Worm (Caenorhabditis elegans): Measurements from ENCODE around the gene srt-55.

The srt-55 gene

DNA sequence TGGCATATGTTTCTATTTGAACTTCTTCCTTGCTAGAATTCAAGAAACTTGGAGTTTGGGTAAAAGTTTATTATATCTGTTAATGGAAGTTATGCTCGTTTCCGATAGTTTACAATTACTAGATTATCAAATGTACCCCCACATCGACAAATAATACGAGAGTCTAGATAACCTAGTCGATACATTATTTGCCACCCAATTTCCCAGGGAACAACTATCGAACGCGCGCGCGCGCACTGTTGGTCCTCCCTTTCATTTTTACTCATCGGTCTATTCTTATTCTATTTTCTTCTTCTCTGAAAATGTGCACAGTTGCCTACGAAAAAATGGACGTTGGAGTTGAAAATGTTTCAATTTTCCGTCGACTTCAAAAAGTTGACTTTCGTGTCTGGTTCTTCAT, 45.7 kb downstream of the srt-55 start, which contains the start of gene T16G12.13:
TSS of gene T16G12.13 (plus strand) at position 293 of the 400 bp plus-strand sequence.
- no peak for TF ChIP-seq eor-1 (tag; optimal IDR thresholded peaks at IDR 0.05)
- no peak for TF ChIP-seq lsy-12 (tag; optimal IDR thresholded peaks at IDR 0.05)
- no peak for TF ChIP-seq daf-12 (tag; optimal IDR thresholded peaks at IDR 0.05)
- no peak for TF ChIP-seq elt-2 (tag; optimal IDR thresholded peaks at IDR 0.05)
- no peak for TF ChIP-seq egl-5 (tag; optimal IDR thresholded peaks at IDR 0.05)
- TF ChIP-seq pqm-1 (tag; optimal IDR thresholded peaks at IDR 0.05), result no peak
- TF ChIP-seq fos-1 (tag; optimal IDR thresholded peaks at IDR 0.05), result no peak
- TF ChIP-seq ceh-28 (tag; optimal IDR thresholded peaks at IDR 0.05), result no peak
- TF ChIP-seq ama-1 (optimal IDR thresholded peaks at IDR 0.05), result no peak
- TF ChIP-seq tbx-2 (tag; optimal IDR thresholded peaks at IDR 0.05), result no peak
- no peak for TF ChIP-seq snpc-4 (tag; optimal IDR thresholded peaks at IDR 0.05)
- TF ChIP-seq nfya-1 (tag; optimal IDR thresholded peaks at IDR 0.05; ENCODE audit: insufficient read depth), result no peak
- no peak for TF ChIP-seq nhr-76 (tag; optimal IDR thresholded peaks at IDR 0.05)

DNA sequence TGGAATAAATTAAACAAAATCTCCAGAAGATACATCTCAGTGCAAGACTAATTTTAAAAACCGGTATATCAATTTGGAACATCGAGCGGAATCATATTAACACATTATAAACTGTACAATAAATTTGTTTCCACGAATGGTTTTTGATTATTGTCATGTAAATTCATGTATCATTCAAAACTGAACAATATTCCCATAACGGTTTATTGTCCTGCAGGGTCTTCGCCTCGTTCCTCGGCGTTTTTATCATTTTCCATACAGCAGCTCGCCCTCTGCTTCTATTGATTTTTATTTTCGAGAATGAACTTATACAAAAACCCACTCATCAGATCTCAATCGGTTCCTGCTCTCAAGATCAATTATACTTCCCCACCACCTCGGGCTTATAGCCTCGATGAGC, 47.3 kb downstream of the srt-55 start, which contains the start of gene T16G12.8:
TSS of gene T16G12.8 (plus strand) at position 301 of the 400 bp plus-strand sequence.
- TF ChIP-seq zag-1 (tag; optimal IDR thresholded peaks at IDR 0.05) (no peak), elt-1 (tag; optimal IDR thresholded peaks at IDR 0.05) (no peak), mml-1 (tag; optimal IDR thresholded peaks at IDR 0.05) (no peak), unc-62 (GFP tag; optimal IDR thresholded peaks at IDR 0.05) (no peak), snpc-4 (tag; optimal IDR thresholded peaks at IDR 0.05) (no peak), nhr-28 (tag; optimal IDR thresholded peaks at IDR 0.05) (no peak), ceh-9 (tag; optimal IDR thresholded peaks at IDR 0.05) (no peak), pqm-1 (tag; optimal IDR thresholded peaks at IDR 0.05) (no peak), eor-1 (tag; optimal IDR thresholded peaks at IDR 0.05) (no peak)

DNA sequence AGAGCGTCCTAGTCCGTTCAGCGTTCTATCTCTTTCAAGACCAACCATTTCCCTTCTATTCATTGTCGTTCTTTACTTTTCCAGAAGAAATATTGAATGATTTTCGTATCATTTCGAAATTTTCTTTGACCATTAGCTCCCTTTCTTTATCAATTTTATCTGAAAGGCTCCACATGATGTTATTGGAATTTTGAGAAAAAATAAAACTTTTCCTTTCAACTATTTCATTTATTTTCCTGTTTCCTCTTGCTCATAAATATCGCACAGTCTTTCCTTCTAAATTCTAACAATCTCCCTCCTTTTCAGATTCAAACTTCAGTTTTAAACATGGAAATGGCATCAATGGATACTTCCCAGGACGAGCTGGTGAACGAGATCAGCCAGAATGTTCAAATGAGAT, 48.8 kb downstream of the srt-55 start, which contains the start of gene T16G12.4:
TSS of gene T16G12.4 (plus strand) at position 301 of the 400 bp plus-strand sequence.
- TF ChIP-seq elt-3 (tag; optimal IDR thresholded peaks at IDR 0.05) (no peak), nhr-67 (tag; optimal IDR thresholded peaks at IDR 0.05) (no peak), pha-4 (tag; optimal IDR thresholded peaks at IDR 0.05) (no peak), mdl-1 (tag; optimal IDR thresholded peaks at IDR 0.05) (no peak), nhr-28 (tag; optimal IDR thresholded peaks at IDR 0.05) (no peak), nhr-76 (tag; optimal IDR thresholded peaks at IDR 0.05) (no peak), elt-1 (tag; optimal IDR thresholded peaks at IDR 0.05) (no peak), hmg-11 (tag; optimal IDR thresholded peaks at IDR 0.05) (no peak)

DNA sequence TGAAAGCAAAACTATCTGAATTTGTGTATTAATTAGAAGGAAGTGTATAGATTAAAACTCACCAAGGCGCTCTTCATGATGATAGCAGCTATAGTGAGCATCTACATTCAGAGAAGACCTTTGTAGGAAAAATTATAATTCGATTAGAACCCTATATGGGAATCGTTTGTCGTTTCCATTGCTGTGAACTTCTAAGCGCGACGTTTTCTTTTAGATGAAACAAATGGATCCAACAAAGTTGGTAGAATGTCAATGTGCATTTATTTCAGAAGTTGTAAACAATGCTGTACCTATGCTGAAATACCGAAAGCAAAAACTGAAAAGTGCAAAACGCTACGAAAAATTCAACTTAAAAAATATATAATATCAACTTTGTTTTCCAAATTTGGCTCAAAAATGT, 50.3 kb downstream of the srt-55 start, which contains the start of gene T16G12.10:
TSS of gene T16G12.10 (minus strand) at position 101 of the 400 bp plus-strand sequence.
- no peak for TF ChIP-seq lin-15B (tag; optimal IDR thresholded peaks at IDR 0.05)
- TF ChIP-seq nhr-23 (tag; optimal IDR thresholded peaks at IDR 0.05), result no peak
- no peak for TF ChIP-seq jun-1 (tag; optimal IDR thresholded peaks at IDR 0.05)
- no peak for TF ChIP-seq ztf-4 (tag; optimal IDR thresholded peaks at IDR 0.05)
- no peak for TF ChIP-seq snpc-4 (tag; optimal IDR thresholded peaks at IDR 0.05)
- TF ChIP-seq pqm-1 (tag; optimal IDR thresholded peaks at IDR 0.05), result no peak
- TF ChIP-seq ceh-82 (tag; optimal IDR thresholded peaks at IDR 0.05), result no peak
- no peak for TF ChIP-seq sea-2 (GFP tag; optimal IDR thresholded peaks at IDR 0.05)
- no peak for TF ChIP-seq lsy-12 (tag; optimal IDR thresholded peaks at IDR 0.05)
- TF ChIP-seq pha-4 (tag; optimal IDR thresholded peaks at IDR 0.05), result no peak
- TF ChIP-seq hmg-11 (tag; optimal IDR thresholded peaks at IDR 0.05), result no peak
- TF ChIP-seq ZK546.5 (tag; optimal IDR thresholded peaks at IDR 0.05), result no peak
